Worm (Caenorhabditis elegans) whole organism, L1 larva: Measurements from ENCODE around the gene C17F4.2.
"Not testable (repeated sequence)": the region's sequence is repeated elsewhere in the genome, so short reads cannot be mapped to it uniquely, and the experiment has no call there.

Source experiments
- Y116A8C.19 ChIP-seq: sonication (generic microtip); optimal IDR thresholded peaks from 2 replicates; lab custom pipeline; 2016; ENCODE audit warnings: missing compliant biosample characterization, missing genetic modification characterization, borderline replicate concordance
- ceh-90 ChIP-seq: sonication (generic microtip); optimal IDR thresholded peaks from 2 replicates; lab custom pipeline; 2016; ENCODE audit warnings: missing genetic modification characterization, missing compliant biosample characterization
- ces-1 ChIP-seq: fragments of 150-350 bp; optimal IDR thresholded peaks from 2 replicates; lab custom pipeline; 2014; ENCODE audit warnings: missing biosample characterization, missing genetic modification reagents, missing genetic modification characterization
- dpl-1 ChIP-seq, 3 experiments: fragments of 150-350 bp in 2 of 3; sonication (generic microtip) in 1 of 3; optimal IDR thresholded peaks; 2 replicates each; lab custom pipeline; 2014 to 2017; ENCODE audit warnings: missing biosample characterization in 3 of 3, missing genetic modification characterization in 3 of 3, missing genetic modification reagents in 3 of 3
- efl-1 ChIP-seq, 4 experiments: fragments of 150-350 bp; optimal IDR thresholded peaks in 3 of 4; peaks in 1 of 4; 1 replicate in 1 of 4; 2 replicates in 3 of 4; lab custom pipeline; 2014; ENCODE audit warnings: missing biosample characterization in 2 of 4, missing genetic modification characterization in 2 of 4, missing genetic modification reagents in 2 of 4
- elt-2 ChIP-seq: sonication (generic microtip); optimal IDR thresholded peaks from 2 replicates; lab custom pipeline; 2016; ENCODE audit warnings: missing genetic modification characterization, mild to moderate bottlenecking, inconsistent platforms, missing compliant biosample characterization, missing genetic modification reagents
- fkh-10 ChIP-seq: sonication (generic microtip); optimal IDR thresholded peaks from 2 replicates; lab custom pipeline; 2017; ENCODE audit warnings: missing biosample characterization, missing genetic modification reagents, missing genetic modification characterization
- fkh-8 ChIP-seq: sonication (generic microtip); optimal IDR thresholded peaks from 2 replicates; lab custom pipeline; 2016; ENCODE audit warnings: mild to moderate bottlenecking, missing genetic modification characterization, missing compliant biosample characterization
- hlh-4 ChIP-seq: sonication (generic microtip); optimal IDR thresholded peaks from 2 replicates; lab custom pipeline; 2016; ENCODE audit warnings: mild to moderate bottlenecking, missing genetic modification characterization, missing compliant biosample characterization
- hpl-2 ChIP-seq: fragments of 150-350 bp; optimal IDR thresholded peaks from 2 replicates; lab custom pipeline; 2014; ENCODE audit warnings: missing biosample characterization, missing genetic modification reagents, missing genetic modification characterization
- lin-13 ChIP-seq: fragments of 150-350 bp; optimal IDR thresholded peaks from 2 replicates; lab custom pipeline; 2014; ENCODE audit warnings: missing biosample characterization, missing genetic modification reagents, missing genetic modification characterization
- lin-35 ChIP-seq, 2 experiments: fragments of 150-350 bp; optimal IDR thresholded peaks; 2 replicates each; lab custom pipeline; 2014; ENCODE audit warnings: missing biosample characterization in 2 of 2, missing genetic modification characterization in 2 of 2, missing genetic modification reagents in 2 of 2
- mab-9 ChIP-seq: fragments of 200-800 bp; sonication (Bioruptor generic); IDR thresholded peaks from 2 replicates; pipeline ENCODE4 v1.3.6; 2022; ENCODE audit warnings: missing genetic modification reagents, missing genetic modification characterization, missing compliant biosample characterization
- nhr-28 ChIP-seq: fragments of 150-350 bp; optimal IDR thresholded peaks from 2 replicates; lab custom pipeline; 2014; ENCODE audit warnings: missing biosample characterization, missing genetic modification characterization
- nhr-76 ChIP-seq: sonication (generic microtip); optimal IDR thresholded peaks from 2 replicates; lab custom pipeline; 2017; ENCODE audit warnings: missing biosample characterization, missing genetic modification characterization
- nhr-84 ChIP-seq: sonication (generic microtip); optimal IDR thresholded peaks from 2 replicates; lab custom pipeline; 2017; ENCODE audit warnings: missing biosample characterization, missing genetic modification characterization
- pqm-1 ChIP-seq: sonication (generic microtip); optimal IDR thresholded peaks from 3 replicates; lab custom pipeline; 2017; ENCODE audit warnings: missing biosample characterization, missing genetic modification characterization
- sptf-1 ChIP-seq: fragments of 150-350 bp; optimal IDR thresholded peaks from 2 replicates; lab custom pipeline; 2014; ENCODE audit warnings: missing biosample characterization, missing genetic modification characterization
- tbx-2 ChIP-seq: sonication (generic microtip); optimal IDR thresholded peaks from 2 replicates; lab custom pipeline; 2016; ENCODE audit warnings: missing genetic modification characterization, missing compliant biosample characterization
- unc-86 ChIP-seq: sonication (generic microtip); optimal IDR thresholded peaks from 2 replicates; lab custom pipeline; 2016; ENCODE audit warnings: missing genetic modification characterization, missing compliant biosample characterization
- vab-15 ChIP-seq: sonication (generic microtip); optimal IDR thresholded peaks from 2 replicates; lab custom pipeline; 2017; ENCODE audit warnings: missing genotype, mild to moderate bottlenecking, missing genetic modification characterization, missing compliant biosample characterization
- xbp-1 ChIP-seq: sonication (generic microtip); optimal IDR thresholded peaks from 2 replicates; lab custom pipeline; 2016; ENCODE audit warnings: missing genetic modification characterization, missing compliant biosample characterization
- zip-4 ChIP-seq: fragments of 200-800 bp; sonication (Bioruptor generic); optimal IDR thresholded peaks from 2 replicates; lab custom pipeline; 2018; ENCODE audit warnings: mild to moderate bottlenecking, missing genetic modification characterization, moderate library complexity, missing compliant biosample characterization

The C17F4.2 gene

ce11 chrII:3290544-3290943, 42.1 kb downstream of the C17F4.2 start, which contains the start of gene F39E9.14:
TSS of gene F39E9.14 (minus strand) at chrII:3290644.
- not testable (repeated sequence) for TF ChIP-seq nhr-28, unc-86, hlh-4 (tag; lab: Kevin White, UChicago)

DNA sequence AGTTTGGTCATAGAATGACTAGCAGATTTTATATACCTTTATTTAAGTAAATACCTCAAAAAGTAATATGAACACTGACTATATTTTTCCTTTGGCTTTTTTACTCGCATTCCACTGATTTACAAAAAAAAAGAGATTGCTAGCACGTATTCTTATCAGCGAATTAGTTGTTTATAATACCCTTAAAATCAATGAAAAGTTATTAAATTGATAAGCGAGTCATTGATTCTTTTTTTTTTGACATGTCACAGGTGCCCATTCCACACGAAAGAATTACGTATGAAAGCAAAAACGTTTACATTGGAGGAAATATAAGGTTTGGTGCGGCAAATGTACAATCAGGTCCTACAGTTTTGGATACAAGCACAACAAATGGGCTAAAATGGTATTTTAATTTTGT, 46.7 kb downstream of the C17F4.2 start, which contains the start of gene btb-17:
btb-17 (plus strand) TSS at position 213 of the 400 bp plus-strand sequence.
- TF ChIP-seq fkh-10 (no peak), lin-35 (GFP tag; optimal IDR thresholded peaks at IDR 0.05; lab: Kevin White, UChicago) (peak in 1 of 2 experiments; percentile 27), elt-2 (tag; lab: Kevin White, UChicago) (peak; percentile 73), fkh-8 (tag; lab: Kevin White, UChicago) (no peak), pqm-1 (tag; lab: Kevin White, UChicago) (no peak), Y116A8C.19 (tag; lab: Kevin White, UChicago) (no peak), xbp-1 (tag; lab: Kevin White, UChicago) (no peak)

- TF ChIP-seq elt-2 (tag; lab: Kevin White, UChicago), result peak; percentile 70
- TF ChIP-seq vab-15, result no peak
- TF ChIP-seq efl-1 (optimal IDR thresholded peaks at IDR 0.05; lab: Kevin White, UChicago), result no peak
- peak in 1 of 2 experiments; percentile 77 for TF ChIP-seq efl-1 (GFP tag; optimal IDR thresholded peaks at IDR 0.05 in 1 of 2; lab: Kevin White, UChicago)
- TF ChIP-seq lin-35 (GFP tag; optimal IDR thresholded peaks at IDR 0.05; lab: Kevin White, UChicago), result peak in 1 of 2 experiments; percentile 22
Observed at ce11 chrII:3296644-3297043, 48.2 kb downstream of the C17F4.2 start, which contains the start of gene btb-16. TSS of gene btb-16 (plus strand) at chrII:3296883.

DNA sequence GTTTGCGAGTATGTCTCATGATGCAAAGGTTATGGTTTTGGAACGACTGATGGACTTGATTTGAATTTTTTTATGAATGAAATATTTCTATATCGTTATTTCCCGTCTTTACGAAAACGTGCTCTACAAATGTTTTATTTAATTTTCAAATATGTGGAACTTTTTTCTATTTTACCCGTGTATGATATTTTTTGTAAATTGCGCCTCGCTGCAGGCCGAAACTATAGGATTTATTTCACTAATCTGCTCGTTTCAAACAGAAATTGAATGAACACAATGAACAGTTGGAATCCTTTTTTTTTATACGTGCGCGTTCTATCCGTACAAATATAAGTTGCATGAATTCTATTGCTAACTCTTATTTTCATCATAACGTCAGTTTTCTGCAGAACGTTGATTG, 49.4 kb downstream of the C17F4.2 start, which contains the start of gene btb-18:
btb-18 (plus strand) TSS at position 301 of the 400 bp plus-strand sequence.
- TF ChIP-seq dpl-1 (GFP tag; optimal IDR thresholded peaks at IDR 0.05; lab: Kevin White, UChicago), result no peak
- no peak for TF ChIP-seq tbx-2 (tag; lab: Kevin White, UChicago)
- TF ChIP-seq pqm-1 (tag; lab: Kevin White, UChicago), result no peak
- no peak for TF ChIP-seq hpl-2 (GFP tag; lab: Kevin White, UChicago)
- no peak for TF ChIP-seq lin-13
- no peak for TF ChIP-seq lin-35 (GFP tag; optimal IDR thresholded peaks at IDR 0.05; lab: Kevin White, UChicago)
- no peak for TF ChIP-seq nhr-84
- TF ChIP-seq mab-9 (GFP tag; lab: Robert Waterston, UW), result no peak
- no peak for TF ChIP-seq ces-1
- TF ChIP-seq sptf-1 (tag; lab: Kevin White, UChicago), result no peak
- TF ChIP-seq nhr-76 (tag; lab: Kevin White, UChicago), result no peak
- TF ChIP-seq zip-4 (GFP tag; lab: Kevin White, UChicago), result no peak
- no peak for TF ChIP-seq ceh-90 (tag; lab: Kevin White, UChicago)
- no peak for TF ChIP-seq hlh-4 (tag; lab: Kevin White, UChicago)
